Worm (Caenorhabditis elegans) whole organism, young adult: Measurements from ENCODE around the gene dhs-18.

ENCODE experiments used
- B0019.2 ChIP-seq: fragments of 200-800 bp; sonication (Bioruptor generic); conservative IDR thresholded peaks from 2 replicates; pipeline ENCODE4 v1.3.6; 2022; ENCODE audit warnings: missing genetic modification reagents, missing genetic modification characterization, missing compliant biosample characterization
- C06A6.2 ChIP-seq: fragments of 200-800 bp; sonication (Bioruptor generic); conservative IDR thresholded peaks from 2 replicates; pipeline ENCODE4 v1.3.6; 2022; ENCODE audit warnings: missing genetic modification characterization, missing compliant biosample characterization
- F22D6.2 ChIP-seq: sonication (generic microtip); optimal IDR thresholded peaks from 2 replicates; lab custom pipeline; 2016; ENCODE audit warnings: mild to moderate bottlenecking, missing genetic modification characterization, missing compliant biosample characterization
- F23B12.7 ChIP-seq: sonication (generic microtip); optimal IDR thresholded peaks from 2 replicates; lab custom pipeline; 2017; ENCODE audit warnings: missing genetic modification characterization, mild to moderate bottlenecking, missing compliant biosample characterization, antibody characterized with exemption, moderate library complexity; ENCODE audit not compliant: insufficient read depth
- F33H1.4 ChIP-seq: fragments of 200-800 bp; sonication (Bioruptor generic); IDR thresholded peaks from 2 replicates; pipeline ENCODE4 v1.3.6; 2022; ENCODE audit warnings: missing genetic modification reagents, missing genetic modification characterization, missing compliant biosample characterization
- F57A8.1 ChIP-seq: fragments of 200-800 bp; sonication (Bioruptor generic); optimal IDR thresholded peaks from 2 replicates; lab custom pipeline; 2018; ENCODE audit warnings: mild to moderate bottlenecking, missing genetic modification characterization, moderate library complexity, missing compliant biosample characterization
- K12H6.12 ChIP-seq: fragments of 200-800 bp; sonication (Bioruptor generic); optimal IDR thresholded peaks from 2 replicates; lab custom pipeline; 2018; ENCODE audit warnings: mild to moderate bottlenecking, missing genetic modification characterization, missing compliant biosample characterization
- Y53F4B.3 ChIP-seq: fragments of 200-800 bp; sonication (Bioruptor generic); IDR thresholded peaks from 2 replicates; pipeline ENCODE4 v1.3.6; 2022; ENCODE audit warnings: missing genetic modification reagents, missing genetic modification characterization, missing compliant biosample characterization
- ZK185.1 ChIP-seq: sonication (generic microtip); optimal IDR thresholded peaks from 2 replicates; lab custom pipeline; 2016; ENCODE audit warnings: mild to moderate bottlenecking, missing genetic modification characterization, missing compliant biosample characterization; ENCODE audit not compliant: poor library complexity, severe bottlenecking
- akir-1 ChIP-seq: fragments of 200-800 bp; sonication (Bioruptor generic); optimal IDR thresholded peaks from 2 replicates; lab custom pipeline; 2018; ENCODE audit warnings: mild to moderate bottlenecking, missing genetic modification characterization, moderate library complexity, missing compliant biosample characterization
- ama-1 ChIP-seq, 3 experiments: fragments of 150-350 bp in 1 of 3; sonication (generic microtip) in 2 of 3; optimal IDR thresholded peaks; 2 replicates each; lab custom pipeline; 2014 to 2018; ENCODE audit warnings: missing biosample characterization in 2 of 3, missing genetic modification characterization in 2 of 3, missing genetic modification reagents in 2 of 3
- atf-7 ChIP-seq: sonication (generic microtip); optimal IDR thresholded peaks from 2 replicates; lab custom pipeline; 2017; ENCODE audit warnings: mild to moderate bottlenecking, missing genetic modification characterization, missing compliant biosample characterization
- athp-1 ChIP-seq: sonication (generic microtip); optimal IDR thresholded peaks from 2 replicates; lab custom pipeline; 2017; ENCODE audit warnings: mild to moderate bottlenecking, missing genetic modification characterization, missing compliant biosample characterization
- attf-3 ChIP-seq: fragments of 200-800 bp; sonication (Bioruptor generic); conservative IDR thresholded peaks from 2 replicates; pipeline ENCODE4 v1.3.6; 2022; ENCODE audit warnings: missing genetic modification reagents, missing genetic modification characterization, missing compliant biosample characterization
- cebp-1 ChIP-seq, 2 experiments: fragments of 200-800 bp in 1 of 2; sonication (Bioruptor generic) in 1 of 2; sonication (generic microtip) in 1 of 2; IDR thresholded peaks in 1 of 2; optimal IDR thresholded peaks in 1 of 2; 2 replicates each; pipeline versions ENCODE4 v1.3.6 to Lab custom; 2017 to 2022; ENCODE audit warnings: missing compliant biosample characterization in 2 of 2, missing genetic modification characterization in 2 of 2, mild to moderate bottlenecking in 1 of 2, missing genetic modification reagents in 1 of 2, moderate library complexity in 1 of 2
- ceh-27 ChIP-seq: fragments of 200-800 bp; sonication (Bioruptor generic); optimal IDR thresholded peaks from 2 replicates; lab custom pipeline; 2018; ENCODE audit warnings: mild to moderate bottlenecking, missing genetic modification characterization, moderate library complexity, missing compliant biosample characterization
- ceh-40 ChIP-seq: fragments of 200-800 bp; sonication (Bioruptor generic); IDR thresholded peaks from 2 replicates; pipeline ENCODE4 v1.3.6; 2022; ENCODE audit warnings: missing genetic modification characterization, missing compliant biosample characterization
- ceh-91 ChIP-seq: fragments of 200-800 bp; sonication (Bioruptor generic); IDR thresholded peaks from 2 replicates; pipeline ENCODE4 v1.3.6; 2022; ENCODE audit warnings: missing genetic modification reagents, missing genetic modification characterization, missing compliant biosample characterization
- dox-1 ChIP-seq: fragments of 200-800 bp; sonication (Bioruptor generic); IDR thresholded peaks from 2 replicates; pipeline ENCODE4 v1.3.6; 2022; ENCODE audit warnings: missing genetic modification reagents, missing genetic modification characterization, missing compliant biosample characterization
- egl-18 ChIP-seq: fragments of 200-800 bp; sonication (Bioruptor generic); IDR thresholded peaks from 2 replicates; pipeline ENCODE4 v1.3.6; 2022; ENCODE audit warnings: missing genetic modification reagents, missing genetic modification characterization, missing compliant biosample characterization
- ets-4 ChIP-seq: fragments of 200-800 bp; sonication (Bioruptor generic); optimal IDR thresholded peaks from 2 replicates; lab custom pipeline; 2018; ENCODE audit warnings: mild to moderate bottlenecking, missing genetic modification characterization, missing compliant biosample characterization
- hlh-12 ChIP-seq: sonication (generic microtip); optimal IDR thresholded peaks from 2 replicates; lab custom pipeline; 2016; ENCODE audit warnings: missing genetic modification characterization, missing compliant biosample characterization
- hlh-26 ChIP-seq: fragments of 200-800 bp; sonication (Bioruptor generic); conservative IDR thresholded peaks from 2 replicates; pipeline ENCODE4 v1.3.6; 2022; ENCODE audit warnings: missing genetic modification reagents, missing genetic modification characterization, missing compliant biosample characterization
- hmg-20 ChIP-seq: fragments of 200-800 bp; sonication (Bioruptor generic); IDR thresholded peaks from 2 replicates; pipeline ENCODE4 v1.3.6; 2022; ENCODE audit warnings: missing genetic modification reagents, missing genetic modification characterization, missing compliant biosample characterization
- let-607 ChIP-seq, 2 experiments: fragments of 200-800 bp in 1 of 2; sonication (Bioruptor generic) in 1 of 2; sonication (generic microtip) in 1 of 2; optimal IDR thresholded peaks; 2 replicates each; lab custom pipeline; 2016 to 2018; ENCODE audit warnings: mild to moderate bottlenecking in 2 of 2, missing compliant biosample characterization in 2 of 2, missing genetic modification characterization in 2 of 2, moderate library complexity in 2 of 2, missing genotype in 1 of 2
- lin-26 ChIP-seq: fragments of 200-800 bp; sonication (Bioruptor generic); IDR thresholded peaks from 2 replicates; pipeline ENCODE4 v1.3.6; 2022; ENCODE audit warnings: missing genetic modification reagents, missing genetic modification characterization, missing compliant biosample characterization
- lin-40 ChIP-seq: sonication (generic microtip); optimal IDR thresholded peaks from 2 replicates; lab custom pipeline; 2016; ENCODE audit warnings: missing genetic modification characterization, mild to moderate bottlenecking, missing compliant biosample characterization, missing genotype, missing genetic modification reagents
- lsy-27 ChIP-seq: sonication (generic microtip); optimal IDR thresholded peaks from 2 replicates; lab custom pipeline; 2017; ENCODE audit warnings: missing genetic modification characterization, mild to moderate bottlenecking, missing compliant biosample characterization, antibody characterized with exemption, missing genotype, borderline replicate concordance; ENCODE audit not compliant: insufficient read depth
- madf-10 ChIP-seq: sonication (generic microtip); optimal IDR thresholded peaks from 2 replicates; lab custom pipeline; 2016; ENCODE audit warnings: mild to moderate bottlenecking, missing genetic modification characterization, missing compliant biosample characterization
- madf-3 ChIP-seq: fragments of 200-800 bp; sonication (Bioruptor generic); IDR thresholded peaks from 2 replicates; pipeline ENCODE4 v1.3.6; 2022; ENCODE audit warnings: missing genetic modification reagents, missing genetic modification characterization, missing compliant biosample characterization
- nfyb-1 ChIP-seq: fragments of 200-800 bp; sonication (Bioruptor generic); IDR thresholded peaks from 2 replicates; pipeline ENCODE4 v1.3.6; 2022; ENCODE audit warnings: missing genetic modification reagents, missing genetic modification characterization, missing compliant biosample characterization
- nhr-27 ChIP-seq: fragments of 200-800 bp; sonication (Bioruptor generic); optimal IDR thresholded peaks from 2 replicates; lab custom pipeline; 2018; ENCODE audit warnings: mild to moderate bottlenecking, missing genetic modification characterization, moderate library complexity, missing compliant biosample characterization
- nhr-80 ChIP-seq: sonication (generic microtip); optimal IDR thresholded peaks from 2 replicates; lab custom pipeline; 2016; ENCODE audit warnings: missing genetic modification characterization, missing compliant biosample characterization
- nhr-90 ChIP-seq: sonication (generic microtip); optimal IDR thresholded peaks from 2 replicates; lab custom pipeline; 2016; ENCODE audit warnings: missing genotype, mild to moderate bottlenecking, missing genetic modification characterization, missing compliant biosample characterization
- pbrm-1 ChIP-seq: fragments of 200-800 bp; sonication (Bioruptor generic); IDR thresholded peaks from 2 replicates; pipeline ENCODE4 v1.3.6; 2022; ENCODE audit warnings: missing genetic modification reagents, missing genetic modification characterization, missing compliant biosample characterization
- snpc-1.1 ChIP-seq: sonication (generic microtip); optimal IDR thresholded peaks from 2 replicates; lab custom pipeline; 2017; ENCODE audit warnings: missing genetic modification characterization, mild to moderate bottlenecking, missing compliant biosample characterization, antibody characterized with exemption, moderate library complexity, missing genotype, missing genetic modification reagents; ENCODE audit not compliant: insufficient read depth
- somi-1 ChIP-seq: fragments of 200-800 bp; sonication (Bioruptor generic); optimal IDR thresholded peaks from 2 replicates; lab custom pipeline; 2018; ENCODE audit warnings: mild to moderate bottlenecking, missing genetic modification characterization, missing compliant biosample characterization
- sptf-2 ChIP-seq: fragments of 200-800 bp; sonication (Bioruptor generic); optimal IDR thresholded peaks from 2 replicates; lab custom pipeline; 2018; ENCODE audit warnings: mild to moderate bottlenecking, missing genetic modification characterization, missing compliant biosample characterization
- tbp1 ChIP-seq: fragments of 200-800 bp; sonication (Bioruptor generic); optimal IDR thresholded peaks from 2 replicates; lab custom pipeline; 2018; ENCODE audit warnings: mild to moderate bottlenecking, missing genetic modification characterization, missing compliant biosample characterization
- unc-62 ChIP-seq: fragments of 150-350 bp; optimal IDR thresholded peaks from 2 replicates; lab custom pipeline; 2014; ENCODE audit warnings: missing biosample characterization, missing genetic modification reagents, missing genetic modification characterization
- ztf-22 ChIP-seq: fragments of 200-800 bp; sonication (Bioruptor generic); optimal IDR thresholded peaks from 2 replicates; lab custom pipeline; 2018; ENCODE audit warnings: mild to moderate bottlenecking, missing genetic modification characterization, moderate library complexity, missing compliant biosample characterization

dhs-18 gene

DNA sequence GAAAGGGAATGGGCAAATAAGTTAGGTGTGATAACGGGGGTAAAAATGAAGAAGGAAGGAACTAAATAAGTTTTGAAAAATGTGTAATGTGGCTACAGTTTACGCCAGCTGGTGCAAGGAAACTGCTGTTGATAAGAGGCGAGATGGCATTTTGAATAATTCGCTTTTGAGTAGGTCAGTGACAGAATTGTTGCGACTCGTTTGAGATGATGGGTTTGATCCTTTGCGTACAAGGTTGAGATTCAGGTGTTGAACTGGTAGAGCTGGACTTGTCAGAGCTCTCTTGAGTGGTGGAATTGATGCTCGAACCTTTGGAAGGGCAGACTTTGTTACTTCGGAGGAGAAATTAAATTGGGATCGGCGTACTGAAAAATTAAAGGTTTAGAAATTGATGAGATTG, 34.8 kb downstream of the dhs-18 start:
- TF ChIP-seq F33H1.4 (GFP tag; lab: Robert Waterston, UW): no peak
- no peak for TF ChIP-seq F23B12.7
- no peak for TF ChIP-seq ama-1 (optimal IDR thresholded peaks at IDR 0.05; lab: Kevin White, UChicago)
- no peak for TF ChIP-seq ama-1 (GFP tag; optimal IDR thresholded peaks at IDR 0.05; lab: Kevin White, UChicago)
- TF ChIP-seq akir-1 (GFP tag; lab: Kevin White, UChicago): no peak
- peak; percentile 13 for TF ChIP-seq nhr-80 (tag; lab: Kevin White, UChicago)
- TF ChIP-seq nfyb-1 (GFP tag; lab: Robert Waterston, UW): no peak
- 0 out of 2 replicates have a peak, but pooled peaks have one; percentile 30 for TF ChIP-seq lin-26 (GFP tag; lab: Robert Waterston, UW)
- TF ChIP-seq lin-40 (tag; lab: Kevin White, UChicago): no peak
- no peak for TF ChIP-seq B0019.2 (GFP tag; lab: Robert Waterston, UW)
- no peak for TF ChIP-seq ZK185.1 (tag; lab: Kevin White, UChicago)
- TF ChIP-seq C06A6.2 (GFP tag; lab: Robert Waterston, UW): no peak
- no peak for TF ChIP-seq lsy-27 (tag; lab: Kevin White, UChicago)
- TF ChIP-seq sptf-2: no peak
- TF ChIP-seq snpc-1.1 (tag; lab: Kevin White, UChicago): no peak

DNA sequence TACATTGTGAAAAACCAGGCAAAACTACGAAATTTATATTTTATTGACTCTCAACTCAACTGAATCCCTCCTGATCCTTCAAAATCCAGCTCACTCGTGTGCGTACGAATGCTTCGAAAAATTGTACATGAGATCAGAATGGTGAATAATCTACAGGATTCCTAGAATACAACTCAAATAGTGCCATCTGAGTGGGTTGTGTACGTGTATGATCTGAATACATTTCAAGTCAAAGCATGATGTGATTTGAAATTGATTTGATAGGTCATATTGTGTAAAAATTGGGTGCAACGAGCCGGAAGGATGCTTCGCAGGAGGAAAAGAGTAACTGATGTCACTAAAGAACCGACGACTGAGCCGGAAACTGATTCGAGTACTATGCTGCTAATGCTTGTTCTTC, 35.9 kb downstream of the dhs-18 start:
- TF ChIP-seq tbp1 (no peak), unc-62 (no peak), madf-3 (no peak), Y53F4B.3 (GFP tag; lab: Robert Waterston, UW) (no peak), ceh-91 (GFP tag; lab: Robert Waterston, UW) (no peak), nhr-27 (tag; lab: Kevin White, UChicago) (no peak), hmg-20 (GFP tag; lab: Robert Waterston, UW) (no peak)

ce11 chrV:11009124-11009524, 37.5 kb downstream of the dhs-18 start:
- no peak for TF ChIP-seq hlh-12 (tag; lab: Kevin White, UChicago)
- TF ChIP-seq pbrm-1 (GFP tag; lab: Robert Waterston, UW): 0 out of 2 replicates have a peak, but pooled peaks have one; percentile 7
- no peak for TF ChIP-seq cebp-1 (GFP tag; IDR thresholded peaks at IDR 0.05; lab: Robert Waterston, UW)
- TF ChIP-seq cebp-1 (tag; optimal IDR thresholded peaks at IDR 0.05; lab: Kevin White, UChicago): peak; percentile 22
- TF ChIP-seq madf-10 (tag; lab: Kevin White, UChicago): peak; percentile 13
- no peak for TF ChIP-seq lin-26 (GFP tag; lab: Robert Waterston, UW)
- no peak for TF ChIP-seq F23B12.7
- peak; percentile 8 for TF ChIP-seq F22D6.2 (tag; lab: Kevin White, UChicago)
- peak; percentile 2 for TF ChIP-seq tbp1
- peak; percentile 73 for TF ChIP-seq ets-4 (GFP tag; lab: Kevin White, UChicago)
- TF ChIP-seq F57A8.1: no peak
- TF ChIP-seq atf-7 (tag; lab: Kevin White, UChicago): peak; percentile 69
- no peak for TF ChIP-seq somi-1 (GFP tag; lab: Kevin White, UChicago)
- no peak for TF ChIP-seq egl-18 (GFP tag; lab: Robert Waterston, UW)
- peak; percentile 35 for TF ChIP-seq unc-62
- TF ChIP-seq attf-3 (GFP tag; lab: Robert Waterston, UW): no peak
- no peak for TF ChIP-seq ceh-27 (GFP tag; lab: Kevin White, UChicago)
- peak; percentile 62 for TF ChIP-seq nhr-90 (tag; lab: Kevin White, UChicago)
- TF ChIP-seq athp-1 (tag; lab: Kevin White, UChicago): no peak
- no peak for TF ChIP-seq hlh-26 (GFP tag; lab: Robert Waterston, UW)
- no peak for TF ChIP-seq ceh-40 (GFP tag; lab: Robert Waterston, UW)
- TF ChIP-seq hmg-20 (GFP tag; lab: Robert Waterston, UW): no peak
- peak; percentile 89 for TF ChIP-seq ztf-22 (GFP tag; lab: Kevin White, UChicago)
- TF ChIP-seq dox-1 (GFP tag; lab: Robert Waterston, UW): peak; percentile 60
- TF ChIP-seq K12H6.12 (tag; lab: Kevin White, UChicago): no peak
- peak; percentile 99 for TF ChIP-seq nhr-80 (tag; lab: Kevin White, UChicago)
- peak in 1 of 2 experiments; percentile 74 for TF ChIP-seq let-607 (tag; optimal IDR thresholded peaks at IDR 0.05; lab: Kevin White, UChicago)
- TF ChIP-seq lin-40 (tag; lab: Kevin White, UChicago): peak; percentile 4
